Worm (Caenorhabditis elegans) whole organism, L1 larva: ENCODE results near the gene fmi-1.

Source experiments
- ces-1 ChIP-seq: fragments of 150-350 bp; optimal IDR thresholded peaks from 2 replicates; lab custom pipeline; 2014; ENCODE audit warnings: missing biosample characterization, missing genetic modification reagents, missing genetic modification characterization
- fkh-10 ChIP-seq: sonication (generic microtip); optimal IDR thresholded peaks from 2 replicates; lab custom pipeline; 2017; ENCODE audit warnings: missing biosample characterization, missing genetic modification reagents, missing genetic modification characterization
- lin-39 ChIP-seq: fragments of 150-350 bp; optimal IDR thresholded peaks from 2 replicates; lab custom pipeline; 2014; ENCODE audit warnings: missing biosample characterization, missing genetic modification reagents, missing genetic modification characterization
- mab-9 ChIP-seq: fragments of 200-800 bp; sonication (Bioruptor generic); IDR thresholded peaks from 2 replicates; pipeline ENCODE4 v1.3.6; 2022; ENCODE audit warnings: missing genetic modification reagents, missing genetic modification characterization, missing compliant biosample characterization
- nhr-77 ChIP-seq: fragments of 150-350 bp; optimal IDR thresholded peaks from 2 replicates; lab custom pipeline; 2014; ENCODE audit warnings: missing biosample characterization, missing genetic modification characterization
- sox-4 ChIP-seq: sonication (generic microtip); optimal IDR thresholded peaks from 2 replicates; lab custom pipeline; 2016; ENCODE audit warnings: missing genetic modification characterization, missing compliant biosample characterization
- unc-130 ChIP-seq: fragments of 150-350 bp; optimal IDR thresholded peaks from 2 replicates; lab custom pipeline; 2017; ENCODE audit warnings: missing biosample characterization, missing genetic modification characterization, inconsistent platforms

ce11 chrV:13018761-13019160 is at the start of gene fmi-1:
- TF ChIP-seq sox-4 (tag; lab: Kevin White, UChicago) = no peak
- TF ChIP-seq fkh-10 = no peak
- TF ChIP-seq nhr-77 (tag; lab: Kevin White, UChicago) = no peak
- no peak for TF ChIP-seq mab-9
- TF ChIP-seq unc-130 (tag; lab: Kevin White, UChicago) = no peak
- TF ChIP-seq ces-1 = no peak
- TF ChIP-seq lin-39 = no peak
